Worm (Caenorhabditis elegans): ENCODE results near the gene F25B4.4.

DNA sequence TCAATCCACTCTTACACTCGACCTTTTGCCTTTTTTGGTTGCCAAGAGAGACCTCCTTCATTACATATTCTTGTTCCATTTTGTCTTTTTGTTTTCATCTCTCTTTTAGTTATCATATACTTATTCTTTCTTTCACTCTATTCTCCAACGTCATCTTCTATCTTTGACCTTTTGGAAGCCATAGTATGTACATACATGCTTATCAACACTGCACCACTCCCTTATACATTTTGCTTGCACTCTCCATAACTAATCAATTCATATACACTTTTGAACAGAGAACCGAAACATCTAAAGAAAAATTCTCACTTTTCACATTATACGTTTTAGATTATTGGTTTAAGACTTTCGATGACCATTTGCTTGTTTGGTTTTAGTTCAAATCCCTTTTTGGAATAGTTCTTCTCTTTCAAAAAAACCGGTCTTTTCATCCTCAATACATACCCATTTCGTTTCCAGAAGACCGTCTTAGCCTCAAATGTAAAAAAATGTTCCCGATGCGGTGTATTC is 30.6 kb upstream of the F25B4.4 start, which contains the start of gene hex-2:
- TF ChIP-seq flt-1 (GFP tag; IDR thresholded peaks at IDR 0.05) (no peak), ztf-29 (GFP tag; IDR thresholded peaks at IDR 0.05) (no peak)

Measured in whole organism, midembryonic.